Fruit fly (Drosophila melanogaster): ENCODE results near the gene ssh.

dm6 chr3R:24890919-24891318 is 53.8 kb downstream of the ssh start:
- no peak for TF ChIP-seq CG12768 (GFP tag; optimal IDR thresholded peaks at IDR 0.05)
- TF ChIP-seq CG5204 (GFP tag; optimal IDR thresholded peaks at IDR 0.05) = no peak
